Worm (Caenorhabditis elegans) whole organism, mixed stage, embryonic: ENCODE results near the gene vgln-1.
"Not testable (repeated sequence)": the region's sequence is repeated elsewhere in the genome, so short reads cannot be mapped to it uniquely, and the experiment has no call there.

ENCODE experiments used
- M03D4.4 ChIP-seq: sonication (generic microtip); optimal IDR thresholded peaks from 2 replicates; lab custom pipeline; 2017; ENCODE audit warnings: mild to moderate bottlenecking, missing genetic modification characterization, missing compliant biosample characterization
- bed-3 ChIP-seq: fragments of 200-800 bp; sonication (Bioruptor generic); optimal IDR thresholded peaks from 3 replicates; lab custom pipeline; 2018; ENCODE audit warnings: mild to moderate bottlenecking, missing genetic modification characterization, moderate library complexity, missing compliant biosample characterization
- blmp-1 ChIP-seq: fragments of 150-350 bp; optimal IDR thresholded peaks from 2 replicates; lab custom pipeline; 2014; ENCODE audit warnings: missing biosample characterization, missing genetic modification characterization
- ceh-39 ChIP-seq: fragments of 150-350 bp; optimal IDR thresholded peaks from 2 replicates; lab custom pipeline; 2014; ENCODE audit warnings: missing biosample characterization, missing genetic modification characterization
- ceh-43 ChIP-seq: fragments of 200-800 bp; sonication (Bioruptor generic); optimal IDR thresholded peaks from 2 replicates; lab custom pipeline; 2018; ENCODE audit warnings: mild to moderate bottlenecking, missing genetic modification characterization, moderate library complexity, missing compliant biosample characterization
- ces-1 ChIP-seq: fragments of 150-350 bp; optimal IDR thresholded peaks from 2 replicates; lab custom pipeline; 2014; ENCODE audit warnings: missing biosample characterization, missing genetic modification reagents, missing genetic modification characterization
- drap-1 ChIP-seq: fragments of 200-800 bp; sonication (Bioruptor generic); optimal IDR thresholded peaks from 3 replicates; lab custom pipeline; 2018; ENCODE audit warnings: mild to moderate bottlenecking, missing genetic modification characterization, missing compliant biosample characterization
- elt-3 ChIP-seq: fragments of 150-350 bp; optimal IDR thresholded peaks from 2 replicates; lab custom pipeline; 2014; ENCODE audit warnings: missing biosample characterization, missing genetic modification characterization
- flh-1 ChIP-seq: fragments of 200-800 bp; sonication (Bioruptor generic); optimal IDR thresholded peaks from 2 replicates; lab custom pipeline; 2018; ENCODE audit warnings: mild to moderate bottlenecking, missing genetic modification characterization, moderate library complexity, missing compliant biosample characterization
- ham-2 ChIP-seq: fragments of 200-800 bp; sonication (Bioruptor generic); optimal IDR thresholded peaks from 2 replicates; lab custom pipeline; 2018; ENCODE audit warnings: mild to moderate bottlenecking, missing genetic modification characterization, missing compliant biosample characterization
- lin-32 ChIP-seq: fragments of 200-800 bp; sonication (Bioruptor generic); optimal IDR thresholded peaks from 2 replicates; lab custom pipeline; 2018; ENCODE audit warnings: mild to moderate bottlenecking, missing genetic modification characterization, missing compliant biosample characterization
- lsy-2 ChIP-seq: fragments of 150-350 bp; optimal IDR thresholded peaks from 2 replicates; lab custom pipeline; 2014; ENCODE audit warnings: missing biosample characterization, missing genetic modification characterization
- mab-5 ChIP-seq: fragments of 150-350 bp; optimal IDR thresholded peaks from 2 replicates; lab custom pipeline; 2014; ENCODE audit warnings: missing biosample characterization, missing genetic modification characterization
- mep-1 ChIP-seq: fragments of 150-350 bp; optimal IDR thresholded peaks from 2 replicates; lab custom pipeline; 2017; ENCODE audit warnings: missing biosample characterization, missing genetic modification reagents, missing genetic modification characterization, inconsistent platforms
- mls-2 ChIP-seq: sonication (generic microtip); optimal IDR thresholded peaks from 2 replicates; lab custom pipeline; 2016; ENCODE audit warnings: mild to moderate bottlenecking, missing genetic modification characterization, moderate library complexity, missing compliant biosample characterization
- nhr-12 ChIP-seq: fragments of 150-350 bp; optimal IDR thresholded peaks from 2 replicates; lab custom pipeline; 2014; ENCODE audit warnings: missing biosample characterization, missing genetic modification characterization
- nhr-2 ChIP-seq: fragments of 150-350 bp; optimal IDR thresholded peaks from 2 replicates; lab custom pipeline; 2014; ENCODE audit warnings: missing biosample characterization, missing genetic modification characterization
- nhr-28 ChIP-seq: fragments of 150-350 bp; optimal IDR thresholded peaks from 2 replicates; lab custom pipeline; 2014; ENCODE audit warnings: missing biosample characterization, missing genetic modification characterization
- nhr-76 ChIP-seq: sonication (generic microtip); optimal IDR thresholded peaks from 2 replicates; lab custom pipeline; 2017; ENCODE audit warnings: missing biosample characterization, missing genetic modification characterization
- pha-4 ChIP-seq: fragments of 150-350 bp; optimal IDR thresholded peaks from 2 replicates; lab custom pipeline; 2018; ENCODE audit warnings: missing biosample characterization, missing genetic modification reagents, missing genetic modification characterization
- sem-2 ChIP-seq: fragments of 200-800 bp; sonication (Bioruptor generic); optimal IDR thresholded peaks from 2 replicates; lab custom pipeline; 2018; ENCODE audit warnings: mild to moderate bottlenecking, missing genetic modification characterization, missing compliant biosample characterization
- snpc-4 ChIP-seq: fragments of 150-350 bp; optimal IDR thresholded peaks from 2 replicates; lab custom pipeline; 2014; ENCODE audit warnings: missing biosample characterization, missing genetic modification characterization
- sptf-1 ChIP-seq: sonication (generic microtip); optimal IDR thresholded peaks from 2 replicates; lab custom pipeline; 2017; ENCODE audit warnings: mild to moderate bottlenecking, missing genetic modification characterization, moderate library complexity, missing compliant biosample characterization
- tbx-8 ChIP-seq: fragments of 200-800 bp; sonication (Bioruptor generic); optimal IDR thresholded peaks from 2 replicates; lab custom pipeline; 2018; ENCODE audit warnings: mild to moderate bottlenecking, missing genetic modification characterization, moderate library complexity, missing compliant biosample characterization
- unc-120 ChIP-seq: sonication (generic microtip); optimal IDR thresholded peaks from 2 replicates; lab custom pipeline; 2017; ENCODE audit warnings: missing genetic modification characterization, missing compliant biosample characterization; ENCODE audit not compliant: poor library complexity, severe bottlenecking
- unc-39 ChIP-seq: fragments of 150-350 bp; optimal IDR thresholded peaks from 2 replicates; lab custom pipeline; 2014; ENCODE audit warnings: missing biosample characterization, missing genetic modification characterization
- unc-62 ChIP-seq: fragments of 150-350 bp; optimal IDR thresholded peaks from 2 replicates; lab custom pipeline; 2014; ENCODE audit warnings: missing biosample characterization, missing genetic modification reagents, missing genetic modification characterization
- zip-8 ChIP-seq: fragments of 150-350 bp; optimal IDR thresholded peaks from 2 replicates; lab custom pipeline; 2014; ENCODE audit warnings: missing biosample characterization, missing genetic modification characterization
- ztf-11 ChIP-seq: fragments of 150-350 bp; optimal IDR thresholded peaks from 2 replicates; lab custom pipeline; 2014; ENCODE audit warnings: missing biosample characterization, missing genetic modification characterization

vgln-1 gene

ce11 chrII:9868698-9869097, 22.2 kb downstream of the vgln-1 start, which contains the start of gene old-1:
Gene old-1 (minus strand): TSS chrII:9868747.
- TF ChIP-seq sem-2 (no peak), ceh-43 (GFP tag; lab: Kevin White, UChicago) (no peak), snpc-4 (tag; lab: Kevin White, UChicago) (no peak), nhr-76 (tag; lab: Kevin White, UChicago) (no peak), unc-120 (no peak), mab-5 (no peak), lin-32 (GFP tag; lab: Kevin White, UChicago) (no peak), ztf-11 (tag; lab: Kevin White, UChicago) (no peak), M03D4.4 (tag; lab: Kevin White, UChicago) (no peak)

- no peak for TF ChIP-seq tbx-8 (GFP tag; lab: Kevin White, UChicago)
- TF ChIP-seq drap-1 (GFP tag; lab: Kevin White, UChicago) = no peak
- TF ChIP-seq nhr-12 (tag; lab: Kevin White, UChicago) = no peak
- no peak for TF ChIP-seq flh-1 (GFP tag; lab: Kevin White, UChicago)
- no peak for TF ChIP-seq elt-3 (tag; lab: Kevin White, UChicago)
- no peak for TF ChIP-seq nhr-76 (tag; lab: Kevin White, UChicago)
- no peak for TF ChIP-seq pha-4 (tag; lab: Kevin White, UChicago)
- TF ChIP-seq unc-62 (GFP tag; lab: Kevin White, UChicago) = no peak
- no peak for TF ChIP-seq mep-1 (tag; lab: Kevin White, UChicago)
- TF ChIP-seq bed-3 (GFP tag; lab: Kevin White, UChicago) = no peak
- no peak for TF ChIP-seq blmp-1
- TF ChIP-seq nhr-28 = no peak
These were observed 22.7 kb downstream of the vgln-1 start for ce11 chrII:9868207-9868606.

- TF ChIP-seq zip-8 (tag; lab: Kevin White, UChicago); unc-120; ces-1 (GFP tag; lab: Kevin White, UChicago): not testable (repeated sequence)
- TF ChIP-seq, all 35 proteins: peak for 0; not testable (repeated sequence) for 35
These were observed 24.5 kb downstream of the vgln-1 start, which contains the start of gene chil-1 for ce11 chrII:9866378-9866777. Gene chil-1 (minus strand): TSS chrII:9866478.

- TF ChIP-seq unc-120 = no peak
- no peak for TF ChIP-seq sptf-1 (tag; lab: Kevin White, UChicago)
- TF ChIP-seq ceh-39 (tag; lab: Kevin White, UChicago) = no peak
- TF ChIP-seq tbx-8 (GFP tag; lab: Kevin White, UChicago) = no peak
These were observed 28.7 kb downstream of the vgln-1 start, which contains the start of gene C08H9.18 for ce11 chrII:9862147-9862546. Gene C08H9.18 (minus strand): TSS chrII:9862247.

- TF ChIP-seq pha-4 (tag; lab: Kevin White, UChicago) = no peak
- no peak for TF ChIP-seq tbx-8 (GFP tag; lab: Kevin White, UChicago)
- no peak for TF ChIP-seq ces-1 (GFP tag; lab: Kevin White, UChicago)
- no peak for TF ChIP-seq unc-39 (tag; lab: Kevin White, UChicago)
- TF ChIP-seq zip-8 (tag; lab: Kevin White, UChicago) = no peak
- no peak for TF ChIP-seq mep-1 (tag; lab: Kevin White, UChicago)
- TF ChIP-seq lsy-2 (tag; lab: Kevin White, UChicago) = no peak
- TF ChIP-seq ztf-11 (tag; lab: Kevin White, UChicago) = no peak
- no peak for TF ChIP-seq unc-120
- no peak for TF ChIP-seq blmp-1
- TF ChIP-seq elt-3 (tag; lab: Kevin White, UChicago) = no peak
These were observed 29.5 kb downstream of the vgln-1 start, which contains the start of gene chil-3 for ce11 chrII:9861394-9861793. Gene chil-3 (minus strand): TSS chrII:9861494.

ce11 chrII:9859575-9859974, 31.3 kb downstream of the vgln-1 start, which contains the start of gene chil-5:
Gene chil-5 (minus strand): TSS chrII:9859675.
- TF ChIP-seq sptf-1 (tag; lab: Kevin White, UChicago) = no peak
- no peak for TF ChIP-seq tbx-8 (GFP tag; lab: Kevin White, UChicago)
- TF ChIP-seq unc-120 = no peak
- TF ChIP-seq zip-8 (tag; lab: Kevin White, UChicago) = no peak
- no peak for TF ChIP-seq nhr-76 (tag; lab: Kevin White, UChicago)

- TF ChIP-seq flh-1 (GFP tag; lab: Kevin White, UChicago) = no peak
- TF ChIP-seq nhr-76 (tag; lab: Kevin White, UChicago) = no peak
- TF ChIP-seq nhr-12 (tag; lab: Kevin White, UChicago) = no peak
- no peak for TF ChIP-seq nhr-2 (tag; lab: Kevin White, UChicago)
- no peak for TF ChIP-seq sem-2
- TF ChIP-seq unc-120 = no peak
- no peak for TF ChIP-seq ham-2
- no peak for TF ChIP-seq sptf-1 (tag; lab: Kevin White, UChicago)
- no peak for TF ChIP-seq ceh-39 (tag; lab: Kevin White, UChicago)
- no peak for TF ChIP-seq ces-1 (GFP tag; lab: Kevin White, UChicago)
- no peak for TF ChIP-seq mab-5
- TF ChIP-seq nhr-28 = no peak
- no peak for TF ChIP-seq blmp-1
- no peak for TF ChIP-seq unc-62 (GFP tag; lab: Kevin White, UChicago)
- TF ChIP-seq lsy-2 (tag; lab: Kevin White, UChicago) = no peak
- TF ChIP-seq drap-1 (GFP tag; lab: Kevin White, UChicago) = no peak
- no peak for TF ChIP-seq mls-2 (tag; lab: Kevin White, UChicago)
- TF ChIP-seq elt-3 (tag; lab: Kevin White, UChicago) = no peak
These were observed 33.1 kb downstream of the vgln-1 start, which contains the start of gene chil-6 for ce11 chrII:9857791-9858190. Gene chil-6 (minus strand): TSS chrII:9857891.
